Worm (Caenorhabditis elegans) whole organism, early embryonic: ENCODE results near the gene hpo-28.

ENCODE experiments used
- B0310.2 ChIP-seq: sonication (generic microtip); optimal IDR thresholded peaks from 2 replicates; lab custom pipeline; 2016; ENCODE audit warnings: mild to moderate bottlenecking, missing genetic modification characterization, missing compliant biosample characterization
- F13C5.2 ChIP-seq: sonication (generic microtip); optimal IDR thresholded peaks from 2 replicates; lab custom pipeline; 2017; ENCODE audit warnings: mild to moderate bottlenecking, missing genetic modification characterization, inconsistent platforms, missing compliant biosample characterization
- aly-1 ChIP-seq: sonication (generic microtip); optimal IDR thresholded peaks from 2 replicates; lab custom pipeline; 2016; ENCODE audit warnings: missing genetic modification characterization, missing compliant biosample characterization
- ama-1 ChIP-seq: fragments of 150-350 bp; optimal IDR thresholded peaks from 2 replicates; lab custom pipeline; 2014
- ceh-13 ChIP-seq: fragments of 200-800 bp; sonication (Bioruptor generic); optimal IDR thresholded peaks from 2 replicates; lab custom pipeline; 2018; ENCODE audit warnings: mild to moderate bottlenecking, missing genetic modification characterization, missing compliant biosample characterization
- flt-1 ChIP-seq: fragments of 200-800 bp; sonication (Bioruptor generic); IDR thresholded peaks from 2 replicates; pipeline ENCODE4 v1.3.6; 2022; ENCODE audit warnings: missing genetic modification characterization, missing compliant biosample characterization
- hmbx-1 ChIP-seq: sonication (generic microtip); optimal IDR thresholded peaks from 2 replicates; lab custom pipeline; 2016; ENCODE audit warnings: mild to moderate bottlenecking, missing genetic modification characterization, missing compliant biosample characterization
- hmg-4 ChIP-seq: fragments of 200-800 bp; sonication (Bioruptor generic); optimal IDR thresholded peaks from 2 replicates; lab custom pipeline; 2018; ENCODE audit warnings: mild to moderate bottlenecking, missing genetic modification characterization, missing compliant biosample characterization
- hnd-1 ChIP-seq: sonication (generic microtip); optimal IDR thresholded peaks from 2 replicates; lab custom pipeline; 2016; ENCODE audit warnings: missing genetic modification characterization, missing compliant biosample characterization
- pes-1 ChIP-seq: fragments of 200-800 bp; sonication (Bioruptor generic); IDR thresholded peaks from 2 replicates; pipeline ENCODE4 v1.3.6; 2022; ENCODE audit warnings: missing genetic modification reagents, missing genetic modification characterization, missing compliant biosample characterization
- sea-1 ChIP-seq: fragments of 200-800 bp; sonication (Bioruptor generic); conservative IDR thresholded peaks from 2 replicates; pipeline ENCODE4 v1.3.6; 2022; ENCODE audit warnings: missing genetic modification characterization, missing compliant biosample characterization
- tbx-11 ChIP-seq: fragments of 200-800 bp; sonication (Bioruptor generic); IDR thresholded peaks from 2 replicates; pipeline ENCODE4 v1.3.6; 2022; ENCODE audit warnings: missing genetic modification characterization, missing compliant biosample characterization
- tbx-37 ChIP-seq: fragments of 200-800 bp; sonication (Bioruptor generic); conservative IDR thresholded peaks from 2 replicates; pipeline ENCODE4 v1.3.6; 2022; ENCODE audit warnings: missing genetic modification reagents, missing genetic modification characterization, missing compliant biosample characterization
- tra-4 ChIP-seq: sonication (generic microtip); optimal IDR thresholded peaks from 2 replicates; lab custom pipeline; 2017; ENCODE audit warnings: missing genetic modification characterization, missing compliant biosample characterization

DNA sequence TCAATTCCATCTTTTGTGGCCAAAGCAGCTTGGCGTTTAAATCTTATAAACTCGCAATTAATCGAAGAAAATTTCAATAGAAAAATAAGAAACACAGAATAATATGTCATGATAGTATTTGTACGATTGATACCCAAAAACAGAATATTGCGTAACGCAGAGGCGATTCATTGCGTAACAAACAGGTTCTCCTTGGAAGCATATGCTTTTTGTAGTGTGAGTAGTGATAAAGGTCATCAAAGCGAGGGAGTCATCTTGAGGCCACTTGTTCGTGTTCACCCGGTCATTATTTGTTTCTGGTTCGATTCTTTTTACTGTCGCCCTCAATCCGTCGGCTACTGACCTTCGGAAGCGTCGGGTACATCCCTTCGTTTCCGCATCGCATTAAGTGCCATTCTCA lies 48.1 kb downstream of the hpo-28 start, which contains the start of gene F54E7.6:
- TF ChIP-seq tbx-37 (no peak), ama-1 (lab: Kevin White, UChicago) (no peak), sea-1 (no peak), tbx-11 (GFP tag; lab: Robert Waterston, UW) (no peak), flt-1 (GFP tag; lab: Robert Waterston, UW) (no peak), hmg-4 (GFP tag; lab: Kevin White, UChicago) (no peak), hmbx-1 (tag; lab: Kevin White, UChicago) (no peak), hnd-1 (tag; lab: Kevin White, UChicago) (no peak), B0310.2 (tag; lab: Kevin White, UChicago) (no peak), pes-1 (GFP tag; lab: Robert Waterston, UW) (no peak), F13C5.2 (no peak), aly-1 (no peak), tra-4 (no peak), ceh-13 (no peak)
